Fruit fly (Drosophila melanogaster) whole organism, embryonic: ENCODE results near the gene phr6-4.

Experiments
- ATbp ChIP-seq: fragments of 200-800 bp; sonication (Bioruptor generic); optimal IDR thresholded peaks from 2 replicates; lab custom pipeline; 2017; ENCODE audit warnings: missing biosample characterization, mild to moderate bottlenecking, missing genetic modification characterization, missing genetic modification reagents
- Bdp1 ChIP-seq: fragments of 200-800 bp; sonication (Bioruptor generic); optimal IDR thresholded peaks from 3 replicates; lab custom pipeline; 2016; ENCODE audit warnings: missing biosample characterization, missing genetic modification characterization
- CG10209 ChIP-seq: fragments of 200-800 bp; sonication (Bioruptor generic); optimal IDR thresholded peaks from 3 replicates; lab custom pipeline; 2017; ENCODE audit warnings: missing biosample characterization, mild to moderate bottlenecking, missing genetic modification characterization, missing genetic modification reagents
- CG10366 ChIP-seq: fragments of 200-800 bp; sonication (Bioruptor generic); IDR thresholded peaks from 2 replicates; pipeline ENCODE4 v1.3.6; 2022; ENCODE audit warnings: missing biosample characterization, missing genetic modification characterization
- CG11456 ChIP-seq: fragments of 200-800 bp; sonication (Bioruptor generic); IDR thresholded peaks from 3 replicates; pipeline ENCODE4 v1.3.6; 2022; ENCODE audit warnings: missing biosample characterization, missing genetic modification characterization
- CG12104 ChIP-seq: fragments of 200-800 bp; sonication (Bioruptor generic); optimal IDR thresholded peaks from 3 replicates; lab custom pipeline; 2016; ENCODE audit warnings: missing biosample characterization, missing genetic modification characterization
- CG12299 ChIP-seq: fragments of 200-800 bp; sonication (Bioruptor generic); optimal IDR thresholded peaks from 2 replicates; lab custom pipeline; 2018; ENCODE audit warnings: missing biosample characterization, mild to moderate bottlenecking, missing genetic modification characterization
- CG13624 ChIP-seq: fragments of 200-800 bp; sonication (Bioruptor generic); optimal IDR thresholded peaks from 2 replicates; lab custom pipeline; 2016; ENCODE audit warnings: missing biosample characterization, missing genetic modification characterization
- CG15269 ChIP-seq: fragments of 200-800 bp; sonication (Bioruptor generic); optimal IDR thresholded peaks from 2 replicates; lab custom pipeline; 2018; ENCODE audit warnings: missing biosample characterization, mild to moderate bottlenecking, missing genetic modification characterization, moderate library complexity
- CG17328 ChIP-seq: fragments of 200-800 bp; sonication (Bioruptor generic); IDR thresholded peaks from 2 replicates; pipeline ENCODE4 v1.3.6; 2022; ENCODE audit warnings: missing biosample characterization, missing genetic modification characterization
- CG2120 ChIP-seq: fragments of 200-800 bp; sonication (Bioruptor generic); optimal IDR thresholded peaks from 3 replicates; lab custom pipeline; 2016; ENCODE audit warnings: missing biosample characterization, missing genetic modification characterization
- CG31388 ChIP-seq: fragments of 200-800 bp; sonication (Bioruptor generic); optimal IDR thresholded peaks from 2 replicates; lab custom pipeline; 2016; ENCODE audit warnings: missing biosample characterization, missing genetic modification characterization
- CG33557 ChIP-seq: fragments of 200-800 bp; sonication (Bioruptor generic); optimal IDR thresholded peaks from 2 replicates; lab custom pipeline; 2019; ENCODE audit warnings: missing biosample characterization, mild to moderate bottlenecking, missing genetic modification characterization, moderate library complexity
- CG4424 ChIP-seq: fragments of 200-800 bp; sonication (Bioruptor generic); optimal IDR thresholded peaks from 3 replicates; lab custom pipeline; 2016; ENCODE audit warnings: missing biosample characterization, missing genetic modification characterization
- CG6654 ChIP-seq: fragments of 200-800 bp; sonication (Bioruptor generic); optimal IDR thresholded peaks from 2 replicates; lab custom pipeline; 2017; ENCODE audit warnings: missing biosample characterization, mild to moderate bottlenecking, missing genetic modification characterization
- CG6689 ChIP-seq: fragments of 200-800 bp; sonication (Bioruptor generic); IDR thresholded peaks from 2 replicates; pipeline ENCODE4 v1.3.6; 2022; ENCODE audit warnings: missing biosample characterization, missing genetic modification characterization
- CG6813 ChIP-seq: fragments of 200-800 bp; sonication (Bioruptor generic); optimal IDR thresholded peaks from 2 replicates; lab custom pipeline; 2017; ENCODE audit warnings: missing biosample characterization, missing genetic modification characterization, mild to moderate bottlenecking, moderate library complexity, missing genetic modification reagents
- CG7556 ChIP-seq: fragments of 200-800 bp; sonication (Bioruptor generic); optimal IDR thresholded peaks from 2 replicates; lab custom pipeline; 2017; ENCODE audit warnings: missing biosample characterization, mild to moderate bottlenecking, missing genetic modification characterization
- CG9817 ChIP-seq: fragments of 200-800 bp; sonication (Bioruptor generic); optimal IDR thresholded peaks from 2 replicates; lab custom pipeline; 2018; ENCODE audit warnings: missing biosample characterization, mild to moderate bottlenecking, missing genetic modification characterization, moderate library complexity
- Camta ChIP-seq: fragments of 200-800 bp; sonication (Bioruptor generic); optimal IDR thresholded peaks from 2 replicates; lab custom pipeline; 2016; ENCODE audit warnings: missing biosample characterization, missing genetic modification characterization
- Dfd ChIP-seq, 2 experiments: fragments of >200 bp; optimal IDR thresholded peaks; 2 replicates each; lab custom pipeline; 2017; ENCODE audit warnings: missing biosample characterization in 2 of 2, missing genetic modification characterization in 2 of 2
- Fer2 ChIP-seq: fragments of 200-800 bp; sonication (Bioruptor generic); optimal IDR thresholded peaks from 2 replicates; lab custom pipeline; 2018; ENCODE audit warnings: missing biosample characterization, mild to moderate bottlenecking, missing genetic modification characterization, moderate library complexity
- MBD-R2 ChIP-seq: fragments of 200-800 bp; sonication (Bioruptor generic); IDR thresholded peaks from 2 replicates; pipeline ENCODE4 v1.3.6; 2022; ENCODE audit warnings: missing biosample characterization, missing genetic modification characterization
- Med ChIP-seq: fragments of 200-800 bp; sonication (Bioruptor generic); peaks from one replicate; lab custom pipeline; 2016; ENCODE audit warnings: missing biosample characterization, missing genetic modification characterization, mild to moderate bottlenecking, inconsistent platforms, moderate library complexity
- Mes4 ChIP-seq: fragments of 200-800 bp; sonication (Bioruptor generic); optimal IDR thresholded peaks from 2 replicates; lab custom pipeline; 2016; ENCODE audit warnings: missing biosample characterization, missing genetic modification characterization
- NC2β ChIP-seq: fragments of 200-800 bp; sonication (Bioruptor generic); optimal IDR thresholded peaks from 2 replicates; lab custom pipeline; 2016; ENCODE audit warnings: missing biosample characterization, missing genetic modification characterization
- NFAT ChIP-seq: fragments of 200-800 bp; sonication (Bioruptor generic); IDR thresholded peaks from 2 replicates; pipeline ENCODE4 v1.3.6; 2022; ENCODE audit warnings: missing biosample characterization, missing genetic modification characterization
- Pdp1 ChIP-seq, 2 experiments: fragments of 200-800 bp; sonication (Bioruptor generic); optimal IDR thresholded peaks; 3 replicates each; lab custom pipeline; 2016; ENCODE audit warnings: missing biosample characterization in 2 of 2, missing genetic modification characterization in 2 of 2, mild to moderate bottlenecking in 1 of 2, moderate library complexity in 1 of 2
- Ptx1 ChIP-seq: fragments of 200-800 bp; sonication (Bioruptor generic); IDR thresholded peaks from 2 replicates; pipeline ENCODE4 v1.3.6; 2022; ENCODE audit warnings: missing biosample characterization, missing genetic modification characterization
- Rfx ChIP-seq: fragments of 200-800 bp; sonication (Bioruptor generic); IDR thresholded peaks from 2 replicates; pipeline ENCODE4 v1.3.6; 2022; ENCODE audit warnings: missing biosample characterization, missing genetic modification characterization
- Sox102F ChIP-seq: fragments of 200-800 bp; sonication (Bioruptor generic); optimal IDR thresholded peaks from 2 replicates; lab custom pipeline; 2018; ENCODE audit warnings: missing biosample characterization, mild to moderate bottlenecking, missing genetic modification characterization, moderate library complexity
- Ssrp ChIP-seq: fragments of 200-800 bp; sonication (Bioruptor generic); optimal IDR thresholded peaks from 2 replicates; lab custom pipeline; 2018; ENCODE audit warnings: missing biosample characterization, mild to moderate bottlenecking, missing genetic modification characterization, moderate library complexity
- Vsx1 ChIP-seq: fragments of 200-800 bp; sonication (Bioruptor generic); optimal IDR thresholded peaks from 2 replicates; lab custom pipeline; 2017; ENCODE audit warnings: missing biosample characterization, mild to moderate bottlenecking, missing genetic modification characterization, missing genetic modification reagents
- amos ChIP-seq: fragments of 200-800 bp; sonication (Bioruptor generic); IDR thresholded peaks from 2 replicates; pipeline ENCODE4 v1.3.6; 2022; ENCODE audit warnings: missing biosample characterization, missing genetic modification characterization; ENCODE audit not compliant: partially characterized antibody
- bcd ChIP-seq: fragments of 200-800 bp; sonication (Bioruptor generic); optimal IDR thresholded peaks from 2 replicates; lab custom pipeline; 2017; ENCODE audit warnings: missing biosample characterization, mild to moderate bottlenecking, missing genetic modification characterization
- cato ChIP-seq: fragments of 200-800 bp; sonication (Bioruptor generic); optimal IDR thresholded peaks from 2 replicates; lab custom pipeline; 2016; ENCODE audit warnings: missing biosample characterization, missing genetic modification characterization, borderline replicate concordance
- grn ChIP-seq: fragments of 200-800 bp; sonication (Bioruptor generic); optimal IDR thresholded peaks from 3 replicates; lab custom pipeline; 2017; ENCODE audit warnings: missing biosample characterization, missing genetic modification characterization
- lola ChIP-seq, 3 experiments: fragments of >200 bp in 2 of 3; fragments of 200-800 bp in 1 of 3; sonication (Bioruptor generic) in 1 of 3; optimal IDR thresholded peaks; 2 replicates each; lab custom pipeline; 2017 to 2019; ENCODE audit warnings: missing biosample characterization in 3 of 3, missing genetic modification characterization in 3 of 3, mild to moderate bottlenecking in 1 of 3, moderate library complexity in 1 of 3
- maf-S ChIP-seq: fragments of 200-800 bp; sonication (Bioruptor generic); optimal IDR thresholded peaks from 2 replicates; lab custom pipeline; 2016; ENCODE audit warnings: missing biosample characterization, missing genetic modification characterization
- mam ChIP-seq: fragments of 200-800 bp; sonication (Bioruptor generic); optimal IDR thresholded peaks from 3 replicates; lab custom pipeline; 2016; ENCODE audit warnings: missing biosample characterization, missing genetic modification characterization
- nom ChIP-seq: fragments of 200-800 bp; sonication (Bioruptor generic); optimal IDR thresholded peaks from 2 replicates; lab custom pipeline; 2017; ENCODE audit warnings: missing biosample characterization, missing genetic modification characterization, mild to moderate bottlenecking, moderate library complexity, missing genetic modification reagents
- org-1 ChIP-seq: fragments of 200-800 bp; sonication (Bioruptor generic); optimal IDR thresholded peaks from 2 replicates; lab custom pipeline; 2017; ENCODE audit warnings: missing biosample characterization, missing genetic modification characterization
- pan ChIP-seq, 4 experiments: fragments of >200 bp in 3 of 4; fragments of 200-800 bp in 1 of 4; sonication (Bioruptor generic) in 1 of 4; optimal IDR thresholded peaks in 3 of 4; IDR thresholded peaks in 1 of 4; 2 replicates each; pipeline versions ENCODE4 v1.3.6 to Lab custom; 2017 to 2022; ENCODE audit warnings: missing biosample characterization in 2 of 4, missing genetic modification characterization in 2 of 4, mixed read lengths in 1 of 4
- pho ChIP-seq: fragments of 200-800 bp; sonication (Bioruptor generic); optimal IDR thresholded peaks from 2 replicates; lab custom pipeline; 2016; ENCODE audit warnings: missing biosample characterization, missing genetic modification characterization
- pzg ChIP-seq: fragments of 200-800 bp; sonication (Bioruptor generic); optimal IDR thresholded peaks from 3 replicates; lab custom pipeline; 2018; ENCODE audit warnings: missing biosample characterization, mild to moderate bottlenecking, missing genetic modification characterization, moderate library complexity
- scrt ChIP-seq: fragments of 200-800 bp; sonication (Bioruptor generic); optimal IDR thresholded peaks from 2 replicates; lab custom pipeline; 2018; ENCODE audit warnings: missing biosample characterization, mild to moderate bottlenecking, missing genetic modification characterization, moderate library complexity
- slbo ChIP-seq: fragments of 200-800 bp; sonication (Bioruptor generic); IDR thresholded peaks from 2 replicates; pipeline ENCODE4 v1.3.6; 2022; ENCODE audit warnings: missing biosample characterization, missing genetic modification characterization
- slou ChIP-seq: fragments of 200-800 bp; sonication (Bioruptor generic); optimal IDR thresholded peaks from 3 replicates; lab custom pipeline; 2016; ENCODE audit warnings: missing biosample characterization, missing genetic modification characterization
- zen2 ChIP-seq: fragments of 200-800 bp; sonication (Bioruptor generic); IDR thresholded peaks from 3 replicates; pipeline ENCODE4 v1.3.6; 2022; ENCODE audit warnings: missing biosample characterization, missing genetic modification characterization; ENCODE audit not compliant: partially characterized antibody
- zfh1 ChIP-seq: fragments of 200-800 bp; sonication (Bioruptor generic); IDR thresholded peaks from 3 replicates; pipeline ENCODE4 v1.3.6; 2022; ENCODE audit warnings: missing biosample characterization, missing genetic modification characterization

Gene phr6-4

DNA sequence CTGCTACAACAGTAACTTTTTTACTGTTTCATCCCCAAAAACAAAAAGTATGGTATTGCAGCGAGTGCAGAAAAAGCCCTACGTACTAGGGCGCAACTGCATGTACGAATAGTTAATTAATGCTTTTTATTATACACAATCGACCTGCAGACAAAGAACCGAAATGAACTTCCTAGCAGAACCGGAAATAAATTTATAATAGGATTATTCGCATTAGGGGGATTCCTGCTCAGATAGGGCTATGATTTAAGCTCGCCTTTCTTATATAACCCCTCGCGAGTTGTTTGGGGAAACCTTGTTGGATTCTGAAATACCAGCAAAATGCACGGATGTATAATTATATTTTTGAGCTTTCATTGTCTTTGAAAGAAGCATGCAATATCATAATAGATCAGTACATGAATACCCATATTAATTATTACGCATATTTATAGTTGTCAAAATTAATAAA, 36.1 kb upstream of the phr6-4 start, which contains the start of gene Cen (continued):
- TF ChIP-seq org-1 (GFP tag; lab: Kevin White, UChicago), result no peak
- no peak for TF ChIP-seq CG6689 (GFP tag; lab: Robert Waterston, UW)
- TF ChIP-seq CG31388 (GFP tag; lab: Kevin White, UChicago), result no peak
- TF ChIP-seq CG15269 (tag; lab: Kevin White, UChicago), result no peak
- TF ChIP-seq pan (optimal IDR thresholded peaks at IDR 0.05; lab: Kevin White, UChicago), result no peak
- TF ChIP-seq pan (GFP tag; optimal IDR thresholded peaks at IDR 0.05 in 1 of 2, IDR thresholded peaks at IDR 0.05 in 1 of 2), result peak in 1 of 2 experiments; percentile 5
- no peak for TF ChIP-seq scrt (GFP tag; lab: Kevin White, UChicago)
- TF ChIP-seq CG2120 (GFP tag; lab: Kevin White, UChicago), result peak; percentile 63
- no peak for TF ChIP-seq Bdp1 (GFP tag; lab: Kevin White, UChicago)
- no peak for TF ChIP-seq CG4424 (GFP tag; lab: Kevin White, UChicago)
- no peak for TF ChIP-seq Vsx1 (GFP tag; lab: Kevin White, UChicago)
- TF ChIP-seq NC2β (GFP tag; lab: Kevin White, UChicago), result peak; percentile 43
- TF ChIP-seq CG12299 (tag; lab: Kevin White, UChicago), result no peak
- no peak for TF ChIP-seq CG6654 (GFP tag; lab: Kevin White, UChicago)
- TF ChIP-seq cato (GFP tag; lab: Kevin White, UChicago), result peak; percentile 13
- TF ChIP-seq maf-S (GFP tag; lab: Kevin White, UChicago), result peak; percentile 4
- TF ChIP-seq Ptx1 (GFP tag; lab: Robert Waterston, UW), result peak; percentile 56; the same call in 1 of the 2 replicates
- TF ChIP-seq Sox102F (GFP tag; lab: Kevin White, UChicago), result peak; percentile 47
- no peak for TF ChIP-seq zen2
- TF ChIP-seq Med (GFP tag; lab: Kevin White, UChicago), result peak; percentile 89
- TF ChIP-seq Rfx, result peak; percentile 60
- TF ChIP-seq pzg, result peak; percentile 18
- no peak for TF ChIP-seq CG11456
- TF ChIP-seq CG7556 (GFP tag; lab: Kevin White, UChicago), result no peak
- no peak for TF ChIP-seq lola (GFP tag; optimal IDR thresholded peaks at IDR 0.05; lab: Kevin White, UChicago)
- TF ChIP-seq mam (GFP tag; lab: Kevin White, UChicago), result peak; percentile 5
- no peak for TF ChIP-seq CG6813
- TF ChIP-seq NFAT (GFP tag; lab: Robert Waterston, UW), result no peak
- TF ChIP-seq CG33557 (GFP tag; lab: Kevin White, UChicago), result no peak
- TF ChIP-seq CG10366, result peak; percentile 47
- peak; percentile 41; the same call in 1 of the 3 replicates for TF ChIP-seq zfh1 (GFP tag; lab: Robert Waterston, UW)
- peak; percentile 30 for TF ChIP-seq CG12104 (GFP tag; lab: Kevin White, UChicago)
- TF ChIP-seq CG10209 (GFP tag; lab: Kevin White, UChicago), result peak; percentile 18
- TF ChIP-seq pho (GFP tag; lab: Kevin White, UChicago), result peak; percentile 25
- TF ChIP-seq amos (GFP tag; lab: Robert Waterston, UW), result no peak
- TF ChIP-seq Ssrp (tag; lab: Kevin White, UChicago), result peak; percentile 14
- TF ChIP-seq Dfd (GFP tag; optimal IDR thresholded peaks at IDR 0.05; lab: Kevin White, UChicago), result no peak
- TF ChIP-seq slou (GFP tag; lab: Kevin White, UChicago), result peak; percentile 9
- peak; percentile 1 for TF ChIP-seq CG9817 (tag; lab: Kevin White, UChicago)
- TF ChIP-seq CG17328 (GFP tag; lab: Robert Waterston, UW), result peak; percentile 66
- TF ChIP-seq slbo (GFP tag; lab: Robert Waterston, UW), result peak; percentile 58
- no peak for TF ChIP-seq grn (GFP tag; lab: Kevin White, UChicago)
- no peak for TF ChIP-seq Fer2 (tag; lab: Kevin White, UChicago)
- no peak for TF ChIP-seq ATbp (GFP tag; lab: Kevin White, UChicago)
- TF ChIP-seq MBD-R2 (GFP tag; lab: Robert Waterston, UW), result peak; percentile 40; the same call in 1 of the 2 replicates
- TF ChIP-seq bcd (GFP tag; lab: Kevin White, UChicago), result peak; percentile 39
- TF ChIP-seq Camta (GFP tag; lab: Kevin White, UChicago), result peak; percentile 48
- peak; percentile 25 for TF ChIP-seq CG13624 (GFP tag; lab: Kevin White, UChicago)
- peak; percentile 42 to 95 for TF ChIP-seq Pdp1 (GFP tag; optimal IDR thresholded peaks at IDR 0.05; lab: Kevin White, UChicago)
- TF ChIP-seq Mes4 (GFP tag; lab: Kevin White, UChicago), result peak; percentile 18
- TF ChIP-seq nom (GFP tag; lab: Kevin White, UChicago), result no peak
